Worm (Caenorhabditis elegans) whole organism, mixed stage, embryonic: Measurements from ENCODE around the gene srx-63.

Source experiments
- M03D4.4 ChIP-seq: sonication (generic microtip); optimal IDR thresholded peaks from 2 replicates; lab custom pipeline; 2017; ENCODE audit warnings: mild to moderate bottlenecking, missing genetic modification characterization, missing compliant biosample characterization
- bed-3 ChIP-seq: fragments of 200-800 bp; sonication (Bioruptor generic); optimal IDR thresholded peaks from 3 replicates; lab custom pipeline; 2018; ENCODE audit warnings: mild to moderate bottlenecking, missing genetic modification characterization, moderate library complexity, missing compliant biosample characterization
- blmp-1 ChIP-seq: fragments of 150-350 bp; optimal IDR thresholded peaks from 2 replicates; lab custom pipeline; 2014; ENCODE audit warnings: missing biosample characterization, missing genetic modification characterization
- ceh-39 ChIP-seq: fragments of 150-350 bp; optimal IDR thresholded peaks from 2 replicates; lab custom pipeline; 2014; ENCODE audit warnings: missing biosample characterization, missing genetic modification characterization
- ceh-83 ChIP-seq: fragments of 200-800 bp; sonication (Bioruptor generic); optimal IDR thresholded peaks from 2 replicates; lab custom pipeline; 2018; ENCODE audit warnings: mild to moderate bottlenecking, missing genetic modification characterization, missing compliant biosample characterization
- ces-1 ChIP-seq: fragments of 150-350 bp; optimal IDR thresholded peaks from 2 replicates; lab custom pipeline; 2014; ENCODE audit warnings: missing biosample characterization, missing genetic modification reagents, missing genetic modification characterization
- cnd-1 ChIP-seq: fragments of 200-800 bp; sonication (Bioruptor generic); optimal IDR thresholded peaks from 2 replicates; lab custom pipeline; 2018; ENCODE audit warnings: mild to moderate bottlenecking, missing genetic modification characterization, missing compliant biosample characterization
- drap-1 ChIP-seq: fragments of 200-800 bp; sonication (Bioruptor generic); optimal IDR thresholded peaks from 3 replicates; lab custom pipeline; 2018; ENCODE audit warnings: mild to moderate bottlenecking, missing genetic modification characterization, missing compliant biosample characterization
- elt-3 ChIP-seq: fragments of 150-350 bp; optimal IDR thresholded peaks from 2 replicates; lab custom pipeline; 2014; ENCODE audit warnings: missing biosample characterization, missing genetic modification characterization
- flh-1 ChIP-seq: fragments of 200-800 bp; sonication (Bioruptor generic); optimal IDR thresholded peaks from 2 replicates; lab custom pipeline; 2018; ENCODE audit warnings: mild to moderate bottlenecking, missing genetic modification characterization, moderate library complexity, missing compliant biosample characterization
- ham-2 ChIP-seq: fragments of 200-800 bp; sonication (Bioruptor generic); optimal IDR thresholded peaks from 2 replicates; lab custom pipeline; 2018; ENCODE audit warnings: mild to moderate bottlenecking, missing genetic modification characterization, missing compliant biosample characterization
- hlh-1 ChIP-seq: fragments of 150-350 bp; optimal IDR thresholded peaks from 2 replicates; lab custom pipeline; 2014; ENCODE audit warnings: missing biosample characterization, missing genetic modification reagents, missing genetic modification characterization
- lin-13 ChIP-seq: fragments of 150-350 bp; optimal IDR thresholded peaks from 2 replicates; lab custom pipeline; 2014; ENCODE audit warnings: missing biosample characterization, missing genetic modification characterization
- lin-32 ChIP-seq: fragments of 200-800 bp; sonication (Bioruptor generic); optimal IDR thresholded peaks from 2 replicates; lab custom pipeline; 2018; ENCODE audit warnings: mild to moderate bottlenecking, missing genetic modification characterization, missing compliant biosample characterization
- lsy-2 ChIP-seq: fragments of 150-350 bp; optimal IDR thresholded peaks from 2 replicates; lab custom pipeline; 2014; ENCODE audit warnings: missing biosample characterization, missing genetic modification characterization
- mab-5 ChIP-seq: fragments of 150-350 bp; optimal IDR thresholded peaks from 2 replicates; lab custom pipeline; 2014; ENCODE audit warnings: missing biosample characterization, missing genetic modification characterization
- mep-1 ChIP-seq: fragments of 150-350 bp; optimal IDR thresholded peaks from 2 replicates; lab custom pipeline; 2017; ENCODE audit warnings: missing biosample characterization, missing genetic modification reagents, missing genetic modification characterization, inconsistent platforms
- mls-2 ChIP-seq: sonication (generic microtip); optimal IDR thresholded peaks from 2 replicates; lab custom pipeline; 2016; ENCODE audit warnings: mild to moderate bottlenecking, missing genetic modification characterization, moderate library complexity, missing compliant biosample characterization
- nhr-12 ChIP-seq: fragments of 150-350 bp; optimal IDR thresholded peaks from 2 replicates; lab custom pipeline; 2014; ENCODE audit warnings: missing biosample characterization, missing genetic modification characterization
- nhr-2 ChIP-seq: fragments of 150-350 bp; optimal IDR thresholded peaks from 2 replicates; lab custom pipeline; 2014; ENCODE audit warnings: missing biosample characterization, missing genetic modification characterization
- nhr-28 ChIP-seq: fragments of 150-350 bp; optimal IDR thresholded peaks from 2 replicates; lab custom pipeline; 2014; ENCODE audit warnings: missing biosample characterization, missing genetic modification characterization
- nhr-76 ChIP-seq: sonication (generic microtip); optimal IDR thresholded peaks from 2 replicates; lab custom pipeline; 2017; ENCODE audit warnings: missing biosample characterization, missing genetic modification characterization
- pha-4 ChIP-seq: fragments of 150-350 bp; optimal IDR thresholded peaks from 2 replicates; lab custom pipeline; 2018; ENCODE audit warnings: missing biosample characterization, missing genetic modification reagents, missing genetic modification characterization
- sem-2 ChIP-seq: fragments of 200-800 bp; sonication (Bioruptor generic); optimal IDR thresholded peaks from 2 replicates; lab custom pipeline; 2018; ENCODE audit warnings: mild to moderate bottlenecking, missing genetic modification characterization, missing compliant biosample characterization
- snpc-4 ChIP-seq: fragments of 150-350 bp; optimal IDR thresholded peaks from 2 replicates; lab custom pipeline; 2014; ENCODE audit warnings: missing biosample characterization, missing genetic modification characterization
- sptf-1 ChIP-seq: sonication (generic microtip); optimal IDR thresholded peaks from 2 replicates; lab custom pipeline; 2017; ENCODE audit warnings: mild to moderate bottlenecking, missing genetic modification characterization, moderate library complexity, missing compliant biosample characterization
- tbx-8 ChIP-seq: fragments of 200-800 bp; sonication (Bioruptor generic); optimal IDR thresholded peaks from 2 replicates; lab custom pipeline; 2018; ENCODE audit warnings: mild to moderate bottlenecking, missing genetic modification characterization, moderate library complexity, missing compliant biosample characterization
- unc-39 ChIP-seq: fragments of 150-350 bp; optimal IDR thresholded peaks from 2 replicates; lab custom pipeline; 2014; ENCODE audit warnings: missing biosample characterization, missing genetic modification characterization
- unc-62 ChIP-seq: fragments of 150-350 bp; optimal IDR thresholded peaks from 2 replicates; lab custom pipeline; 2014; ENCODE audit warnings: missing biosample characterization, missing genetic modification reagents, missing genetic modification characterization
- zip-8 ChIP-seq: fragments of 150-350 bp; optimal IDR thresholded peaks from 2 replicates; lab custom pipeline; 2014; ENCODE audit warnings: missing biosample characterization, missing genetic modification characterization
- ztf-11 ChIP-seq: fragments of 150-350 bp; optimal IDR thresholded peaks from 2 replicates; lab custom pipeline; 2014; ENCODE audit warnings: missing biosample characterization, missing genetic modification characterization

Gene srx-63

DNA sequence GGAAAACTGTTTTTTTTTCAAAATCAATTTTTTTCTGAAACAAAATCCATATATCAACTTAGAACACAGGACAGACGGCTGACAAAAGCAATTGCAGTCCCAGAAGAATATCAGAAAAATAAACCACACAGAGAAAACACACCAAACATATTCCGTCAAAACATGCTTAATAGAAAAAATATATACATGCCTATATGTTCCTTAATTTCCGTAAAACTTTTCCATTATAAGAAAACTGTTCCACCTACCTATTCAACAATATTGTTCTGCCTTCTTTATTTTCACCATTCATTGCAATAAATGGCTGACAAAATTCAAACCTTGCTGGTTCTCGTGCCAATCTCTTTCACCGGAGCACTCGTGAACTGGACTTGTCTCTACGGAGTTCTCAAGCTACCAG lies at the start of gene srx-63:
TSS of gene srx-63 (plus strand) at position 301 of the 400 bp plus-strand sequence.
- no peak for TF ChIP-seq nhr-28
- TF ChIP-seq, all 35 proteins: peak for 0

DNA sequence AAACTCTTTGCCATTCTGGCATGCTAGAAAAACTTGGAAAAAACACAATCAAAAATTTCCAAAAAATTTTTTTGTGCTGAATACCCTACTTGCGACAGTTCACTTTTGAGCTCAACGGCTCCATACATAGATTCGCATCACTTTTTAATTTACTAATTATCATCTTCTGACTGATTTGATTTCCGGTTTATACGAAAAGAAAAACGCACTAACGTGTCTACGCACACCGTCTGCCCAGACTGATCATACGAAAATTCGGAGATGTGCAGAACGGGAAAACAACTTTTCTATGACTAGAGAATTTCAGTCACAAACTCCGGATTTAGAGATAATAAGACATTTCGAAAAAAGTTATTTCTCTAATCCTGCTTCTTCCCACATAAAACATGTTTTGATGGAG lies 46.9 kb upstream of the srx-63 start:
- TF ChIP-seq lin-32 (GFP tag; lab: Kevin White, UChicago) (no peak), ces-1 (GFP tag; lab: Kevin White, UChicago) (no peak), lsy-2 (no peak), ztf-11 (tag; lab: Kevin White, UChicago) (no peak), hlh-1 (tag; lab: Kevin White, UChicago) (no peak), sem-2 (GFP tag; lab: Kevin White, UChicago) (no peak), lin-13 (no peak)

DNA sequence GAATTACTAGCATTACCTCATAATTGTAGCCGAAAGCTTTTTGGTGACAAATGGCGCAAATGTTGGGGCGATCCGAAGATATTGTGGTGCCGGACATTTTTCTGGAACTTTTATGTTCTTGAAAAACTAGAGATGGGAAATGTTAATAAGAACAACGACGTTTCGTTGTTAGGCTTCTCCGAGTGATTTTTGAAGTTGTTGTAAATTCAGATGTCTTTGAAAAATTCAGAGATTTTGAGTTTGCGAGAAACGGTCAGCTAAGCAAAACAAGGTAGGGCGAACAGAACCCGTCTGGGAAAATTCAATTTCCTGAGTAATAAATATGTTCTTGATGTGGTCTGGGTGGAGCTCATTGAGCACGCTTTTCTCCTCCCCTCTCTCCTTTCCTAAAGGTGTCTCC lies 45.3 kb upstream of the srx-63 start, which contains the start of gene nhr-124:
TSS of gene nhr-124 (minus strand) at position 101 of the 400 bp plus-strand sequence.
- TF ChIP-seq cnd-1 (tag; lab: Kevin White, UChicago): no peak
- no peak for TF ChIP-seq lin-32 (GFP tag; lab: Kevin White, UChicago)
- TF ChIP-seq drap-1 (GFP tag; lab: Kevin White, UChicago): no peak
- no peak for TF ChIP-seq M03D4.4 (tag; lab: Kevin White, UChicago)
- TF ChIP-seq unc-39 (tag; lab: Kevin White, UChicago): no peak
- TF ChIP-seq mab-5 (tag; lab: Kevin White, UChicago): no peak

DNA sequence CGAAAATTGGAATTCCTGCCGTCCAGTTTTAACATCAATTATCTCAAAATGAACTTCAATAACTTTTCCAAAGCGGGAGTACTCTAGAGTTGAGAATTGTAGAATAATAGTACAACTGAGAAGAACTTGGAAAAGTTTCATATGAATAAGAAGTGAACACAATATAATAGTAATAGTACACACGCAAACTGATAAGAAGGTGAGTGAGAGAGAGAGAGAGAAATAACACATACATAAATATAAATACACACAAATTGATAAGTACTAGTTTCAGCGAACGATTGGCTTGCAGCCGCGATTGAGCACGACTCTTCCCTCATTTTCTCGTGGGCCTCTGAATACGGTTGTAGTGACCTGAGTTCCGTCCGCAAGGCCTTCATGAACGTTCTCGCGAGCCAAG lies 42.3 kb upstream of the srx-63 start, which contains the start of gene C17E7.13:
TSS of gene C17E7.13 (minus strand) at position 176 of the 400 bp plus-strand sequence.
- TF ChIP-seq ztf-11 (tag; lab: Kevin White, UChicago) (no peak), flh-1 (no peak), sem-2 (GFP tag; lab: Kevin White, UChicago) (no peak), pha-4 (no peak), unc-62 (GFP tag; lab: Kevin White, UChicago) (no peak), mab-5 (tag; lab: Kevin White, UChicago) (no peak), nhr-12 (no peak), sptf-1 (no peak), elt-3 (tag; lab: Kevin White, UChicago) (no peak), ceh-83 (GFP tag; lab: Kevin White, UChicago) (no peak), unc-39 (tag; lab: Kevin White, UChicago) (no peak), tbx-8 (GFP tag; lab: Kevin White, UChicago) (no peak), snpc-4 (tag; lab: Kevin White, UChicago) (no peak), nhr-28 (no peak), hlh-1 (tag; lab: Kevin White, UChicago) (no peak), lin-32 (GFP tag; lab: Kevin White, UChicago) (no peak), lin-13 (no peak), ham-2 (GFP tag; lab: Kevin White, UChicago) (no peak)

DNA sequence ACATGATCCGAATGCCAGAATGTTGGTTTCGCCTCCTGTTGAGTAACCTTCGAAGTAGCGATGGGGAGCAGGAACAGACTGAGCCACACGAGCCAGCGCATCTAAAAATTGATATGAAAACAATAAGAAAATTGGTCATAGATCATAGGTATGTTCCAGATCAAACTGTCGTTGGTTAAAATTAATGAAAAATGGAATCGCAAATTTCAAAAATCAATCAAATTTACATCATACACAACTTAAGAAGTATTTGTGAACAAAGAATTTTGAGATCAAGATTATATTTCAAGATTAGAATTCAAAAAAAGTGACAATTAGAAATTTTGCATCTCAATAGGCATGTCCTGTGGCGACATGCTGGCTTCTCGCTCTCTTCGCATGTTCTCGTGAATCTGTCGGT lies 40.7 kb upstream of the srx-63 start, which contains the start of gene C17E7.9:
TSS of gene C17E7.9 (minus strand) at position 101 of the 400 bp plus-strand sequence.
- TF ChIP-seq nhr-2 (tag; lab: Kevin White, UChicago) (no peak), lsy-2 (no peak), mls-2 (tag; lab: Kevin White, UChicago) (no peak), ceh-39 (tag; lab: Kevin White, UChicago) (no peak), ces-1 (GFP tag; lab: Kevin White, UChicago) (no peak), M03D4.4 (tag; lab: Kevin White, UChicago) (no peak), nhr-76 (tag; lab: Kevin White, UChicago) (no peak), zip-8 (tag; lab: Kevin White, UChicago) (no peak)

DNA sequence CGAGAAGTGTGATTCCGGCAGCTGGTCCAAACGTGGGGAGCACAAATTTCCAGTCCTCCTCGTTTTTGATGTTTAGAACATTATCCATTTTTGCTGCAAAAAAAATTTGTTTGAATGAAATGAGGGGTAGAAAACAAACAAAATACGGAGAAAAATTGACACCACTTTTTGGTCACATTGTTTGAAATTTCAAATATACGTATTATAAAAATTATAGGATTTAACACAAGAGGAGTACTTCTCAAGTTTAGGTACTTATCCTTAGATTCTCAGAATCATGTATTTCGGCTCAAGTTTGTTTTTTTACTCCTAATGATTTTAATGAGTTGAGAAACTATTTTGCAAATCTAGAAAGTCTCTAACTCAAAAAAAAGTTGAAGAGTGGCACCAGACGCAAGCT lies 39.5 kb upstream of the srx-63 start, which contains the start of gene C17E7.12:
TSS of gene C17E7.12 (minus strand) at position 101 of the 400 bp plus-strand sequence.
- no peak for TF ChIP-seq nhr-12
- TF ChIP-seq snpc-4 (tag; lab: Kevin White, UChicago): no peak
- TF ChIP-seq ham-2 (GFP tag; lab: Kevin White, UChicago): no peak
- no peak for TF ChIP-seq bed-3 (GFP tag; lab: Kevin White, UChicago)
- no peak for TF ChIP-seq elt-3 (tag; lab: Kevin White, UChicago)
- TF ChIP-seq sptf-1: no peak
- TF ChIP-seq lsy-2: no peak
- TF ChIP-seq blmp-1 (tag; lab: Kevin White, UChicago): no peak
- TF ChIP-seq mep-1: no peak
- TF ChIP-seq drap-1 (GFP tag; lab: Kevin White, UChicago): no peak
- TF ChIP-seq ces-1 (GFP tag; lab: Kevin White, UChicago): no peak
- no peak for TF ChIP-seq ceh-83 (GFP tag; lab: Kevin White, UChicago)
- TF ChIP-seq hlh-1 (tag; lab: Kevin White, UChicago): no peak
- TF ChIP-seq unc-39 (tag; lab: Kevin White, UChicago): no peak
- TF ChIP-seq ceh-39 (tag; lab: Kevin White, UChicago): no peak
- no peak for TF ChIP-seq M03D4.4 (tag; lab: Kevin White, UChicago)
